Worm (Caenorhabditis elegans): Measurements from ENCODE around the gene srt-39.

The srt-39 gene

ce11 chrV:12523356-12523755 is 38.7 kb downstream of the srt-39 start:
- TF ChIP-seq sea-2 (GFP tag; optimal IDR thresholded peaks at IDR 0.05) (no peak), zag-1 (tag; optimal IDR thresholded peaks at IDR 0.05) (no peak), daf-12 (tag; optimal IDR thresholded peaks at IDR 0.05) (no peak), pqm-1 (tag; optimal IDR thresholded peaks at IDR 0.05) (no peak), lin-39 (tag; optimal IDR thresholded peaks at IDR 0.05) (peak; percentile 59), fkh-10 (GFP tag; optimal IDR thresholded peaks at IDR 0.05) (no peak), egl-27 (tag; optimal IDR thresholded peaks at IDR 0.05) (no peak)

- TF ChIP-seq skn-1 (tag; optimal IDR thresholded peaks at IDR 0.05): no peak
- TF ChIP-seq lsy-12 (tag; optimal IDR thresholded peaks at IDR 0.05): no peak
- TF ChIP-seq aly-2 (tag; optimal IDR thresholded peaks at IDR 0.05): no peak
- TF ChIP-seq lin-15B (tag; optimal IDR thresholded peaks at IDR 0.05): no peak
- no peak for TF ChIP-seq elt-1 (tag; optimal IDR thresholded peaks at IDR 0.05)
- TF ChIP-seq mml-1 (tag; optimal IDR thresholded peaks at IDR 0.05): no peak
- TF ChIP-seq nhr-23 (tag; optimal IDR thresholded peaks at IDR 0.05): no peak
- TF ChIP-seq nhr-25 (tag; optimal IDR thresholded peaks at IDR 0.05): peak; percentile 27
Measured at ce11 chrV:12525526-12525925, 40.8 kb downstream of the srt-39 start, which contains the start of gene dyf-4. dyf-4 (minus strand) TSS chrV:12525738.

- no peak for TF ChIP-seq pqm-1 (tag; optimal IDR thresholded peaks at IDR 0.05)
- no peak for TF ChIP-seq nhr-76 (tag; optimal IDR thresholded peaks at IDR 0.05)
- TF ChIP-seq nhr-11 (tag; optimal IDR thresholded peaks at IDR 0.05): no peak
- TF ChIP-seq nhr-23 (tag; optimal IDR thresholded peaks at IDR 0.05): peak; percentile 50
Measured at ce11 chrV:12526124-12526523, 41.4 kb downstream of the srt-39 start.

ce11 chrV:12526758-12527157 is 42.1 kb downstream of the srt-39 start, which contains the start of gene F45D3.1:
F45D3.1 (plus strand) TSS chrV:12527058.
- TF ChIP-seq daf-12 (tag; optimal IDR thresholded peaks at IDR 0.05) (no peak), unc-39 (tag; optimal IDR thresholded peaks at IDR 0.05) (no peak), nhr-43 (tag; optimal IDR thresholded peaks at IDR 0.05; ENCODE audit: poor library complexity, severe bottlenecking) (no peak), snpc-4 (tag; optimal IDR thresholded peaks at IDR 0.05) (no peak), unc-62 (GFP tag; optimal IDR thresholded peaks at IDR 0.05) (no peak), ceh-28 (tag; optimal IDR thresholded peaks at IDR 0.05) (no peak), nhr-11 (tag; optimal IDR thresholded peaks at IDR 0.05) (no peak), hmg-11 (tag; optimal IDR thresholded peaks at IDR 0.05) (no peak), egl-27 (tag; optimal IDR thresholded peaks at IDR 0.05) (no peak), nhr-76 (tag; optimal IDR thresholded peaks at IDR 0.05) (no peak)

ce11 chrV:12528919-12529318 is 44.2 kb downstream of the srt-39 start:
- TF ChIP-seq ztf-4 (tag; optimal IDR thresholded peaks at IDR 0.05) (no peak), egl-27 (tag; optimal IDR thresholded peaks at IDR 0.05) (no peak), ceh-82 (tag; optimal IDR thresholded peaks at IDR 0.05) (no peak), nhr-25 (tag; optimal IDR thresholded peaks at IDR 0.05) (peak; percentile 91), skn-1 (tag; optimal IDR thresholded peaks at IDR 0.05) (no peak), lin-39 (tag; optimal IDR thresholded peaks at IDR 0.05) (peak; percentile 17), nhr-76 (tag; optimal IDR thresholded peaks at IDR 0.05) (no peak), nhr-43 (tag; optimal IDR thresholded peaks at IDR 0.05; ENCODE audit: poor library complexity, severe bottlenecking) (no peak), lsy-12 (tag; optimal IDR thresholded peaks at IDR 0.05) (no peak), aly-2 (tag; optimal IDR thresholded peaks at IDR 0.05) (no peak), fos-1 (tag; optimal IDR thresholded peaks at IDR 0.05) (no peak), nhr-237 (tag; optimal IDR thresholded peaks at IDR 0.05) (no peak), fkh-2 (tag; optimal IDR thresholded peaks at IDR 0.05) (no peak), daf-12 (tag; optimal IDR thresholded peaks at IDR 0.05) (peak; percentile 92), ceh-9 (tag; optimal IDR thresholded peaks at IDR 0.05) (no peak), nhr-11 (tag; optimal IDR thresholded peaks at IDR 0.05) (no peak), tbx-2 (tag; optimal IDR thresholded peaks at IDR 0.05) (peak; percentile 8), nhr-28 (tag; optimal IDR thresholded peaks at IDR 0.05) (no peak), elt-3 (tag; optimal IDR thresholded peaks at IDR 0.05) (peak in 1 of 3 experiments; percentile 27), R02D3.7 (tag; optimal IDR thresholded peaks at IDR 0.05) (peak; percentile 19), ceh-16 (tag; optimal IDR thresholded peaks at IDR 0.05) (no peak), mdl-1 (tag; optimal IDR thresholded peaks at IDR 0.05) (peak; percentile 42), jun-1 (tag; optimal IDR thresholded peaks at IDR 0.05) (peak; percentile 44), nhr-67 (tag; optimal IDR thresholded peaks at IDR 0.05) (no peak), fkh-10 (GFP tag; optimal IDR thresholded peaks at IDR 0.05) (no peak), nhr-23 (tag; optimal IDR thresholded peaks at IDR 0.05) (peak; percentile 16), ZK546.5 (tag; optimal IDR thresholded peaks at IDR 0.05) (no peak), ztf-11 (tag; optimal IDR thresholded peaks at IDR 0.05) (no peak), snpc-4 (tag; optimal IDR thresholded peaks at IDR 0.05) (peak; percentile 30), hmg-11 (tag; optimal IDR thresholded peaks at IDR 0.05) (peak; percentile 48), ceh-28 (tag; optimal IDR thresholded peaks at IDR 0.05) (peak; percentile 15), nfya-1 (tag; optimal IDR thresholded peaks at IDR 0.05; ENCODE audit: insufficient read depth) (peak; percentile 82), egl-5 (tag; optimal IDR thresholded peaks at IDR 0.05) (no peak), ama-1 (optimal IDR thresholded peaks at IDR 0.05) (no peak), elt-2 (tag; optimal IDR thresholded peaks at IDR 0.05) (peak; percentile 40), pha-4 (tag; optimal IDR thresholded peaks at IDR 0.05) (peak; percentile 35), mml-1 (tag; optimal IDR thresholded peaks at IDR 0.05) (no peak)
